Fruit fly (Drosophila melanogaster) S2 (cell line): ENCODE results near the gene ETHR.

ENCODE experiments used
- CG8478 ChIP-seq: fragments of >200 bp; optimal IDR thresholded peaks from 2 replicates; lab custom pipeline; 2018
- CTCF ChIP-seq, 2 experiments: fragments of >200 bp; optimal IDR thresholded peaks; 2 replicates each; lab custom pipeline; 2018

DNA sequence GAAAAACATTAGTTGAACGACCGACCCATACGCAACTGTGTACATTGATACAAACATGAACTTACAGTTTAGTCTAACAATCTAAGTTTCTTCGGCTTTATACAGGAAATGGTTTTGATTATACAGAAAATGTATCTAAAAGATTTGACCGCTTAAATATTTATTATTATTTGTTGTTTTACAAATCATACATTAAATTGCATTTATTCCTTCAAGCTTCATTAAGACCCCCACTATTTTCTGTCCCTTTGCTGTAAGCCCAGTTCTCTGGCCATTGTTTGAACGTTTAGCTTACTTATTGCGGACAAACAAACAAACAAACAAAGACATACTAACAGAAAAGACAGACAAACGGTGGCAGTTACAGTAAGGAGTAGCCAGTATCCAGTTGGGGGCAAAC is 7.5 kb downstream of the ETHR start:
- TF ChIP-seq CTCF (optimal IDR thresholded peaks at IDR 0.05; lab: Kevin White, UChicago) (no peak), CG8478 (no peak)
